Worm (Caenorhabditis elegans) whole organism, late embryonic: ENCODE data around the gene C07G1.7.
A peak's percentile ranks its signal among the peaks of the same experiment; 100 is the strongest.

ENCODE experiments used
- C08G9.2 ChIP-seq: sonication (generic microtip); optimal IDR thresholded peaks from 2 replicates; lab custom pipeline; 2016; ENCODE audit warnings: mild to moderate bottlenecking, missing genetic modification characterization, moderate library complexity, missing compliant biosample characterization
- C38D4.7 ChIP-seq: fragments of 200-800 bp; sonication (Bioruptor generic); optimal IDR thresholded peaks from 2 replicates; lab custom pipeline; 2018; ENCODE audit warnings: mild to moderate bottlenecking, missing genetic modification characterization, moderate library complexity, missing compliant biosample characterization
- F13H6.1 ChIP-seq: sonication (generic microtip); optimal IDR thresholded peaks from 2 replicates; lab custom pipeline; 2016; ENCODE audit warnings: missing genetic modification characterization, missing compliant biosample characterization
- K02D7.2 ChIP-seq: sonication (generic microtip); optimal IDR thresholded peaks from 2 replicates; lab custom pipeline; 2017; ENCODE audit warnings: mild to moderate bottlenecking, missing genetic modification characterization, missing compliant biosample characterization
- K09A11.1 ChIP-seq: sonication (generic microtip); optimal IDR thresholded peaks from 2 replicates; lab custom pipeline; 2017; ENCODE audit warnings: antibody characterized with exemption, mild to moderate bottlenecking, missing genetic modification characterization, missing compliant biosample characterization; ENCODE audit not compliant: insufficient read depth
- Y22D7AL.16 ChIP-seq: sonication (generic microtip); optimal IDR thresholded peaks from 2 replicates; lab custom pipeline; 2016; ENCODE audit warnings: missing genetic modification characterization, missing compliant biosample characterization
- ahr-1 ChIP-seq: sonication (generic microtip); optimal IDR thresholded peaks from 2 replicates; lab custom pipeline; 2016; ENCODE audit warnings: missing genetic modification characterization, missing compliant biosample characterization
- ama-1 ChIP-seq: fragments of 150-350 bp; optimal IDR thresholded peaks from 2 replicates; lab custom pipeline; 2014
- ceh-14 ChIP-seq: sonication (generic microtip); optimal IDR thresholded peaks from 2 replicates; lab custom pipeline; 2016; ENCODE audit warnings: missing genotype, missing genetic modification characterization, missing compliant biosample characterization
- ceh-18 ChIP-seq: sonication (generic microtip); optimal IDR thresholded peaks from 2 replicates; lab custom pipeline; 2016; ENCODE audit warnings: missing genetic modification characterization, missing compliant biosample characterization
- ceh-19 ChIP-seq: fragments of 200-800 bp; sonication (Bioruptor generic); optimal IDR thresholded peaks from 2 replicates; lab custom pipeline; 2018; ENCODE audit warnings: mild to moderate bottlenecking, missing genetic modification characterization, missing compliant biosample characterization
- ceh-22 ChIP-seq: sonication (generic microtip); optimal IDR thresholded peaks from 2 replicates; lab custom pipeline; 2017; ENCODE audit warnings: missing biosample characterization, missing genetic modification characterization
- ceh-24 ChIP-seq: sonication (generic microtip); optimal IDR thresholded peaks from 2 replicates; lab custom pipeline; 2016; ENCODE audit warnings: mild to moderate bottlenecking, missing genetic modification characterization, missing compliant biosample characterization
- ceh-31 ChIP-seq: sonication (generic microtip); optimal IDR thresholded peaks from 2 replicates; lab custom pipeline; 2016; ENCODE audit warnings: missing genetic modification characterization, missing compliant biosample characterization
- ceh-45 ChIP-seq: fragments of 200-800 bp; sonication (Bioruptor generic); IDR thresholded peaks from 2 replicates; pipeline ENCODE4 v1.3.6; 2022; ENCODE audit warnings: missing genetic modification reagents, missing genetic modification characterization, missing compliant biosample characterization
- ceh-48 ChIP-seq: sonication (generic microtip); optimal IDR thresholded peaks from 2 replicates; lab custom pipeline; 2016; ENCODE audit warnings: missing genetic modification characterization, inconsistent platforms, missing compliant biosample characterization
- ceh-6 ChIP-seq: fragments of 200-800 bp; sonication (Bioruptor generic); optimal IDR thresholded peaks from 2 replicates; lab custom pipeline; 2018; ENCODE audit warnings: mild to moderate bottlenecking, missing genetic modification characterization, missing compliant biosample characterization
- che-1 ChIP-seq: sonication (generic microtip); optimal IDR thresholded peaks from 2 replicates; lab custom pipeline; 2016; ENCODE audit warnings: mild to moderate bottlenecking, missing genetic modification characterization, missing compliant biosample characterization
- dmd-4 ChIP-seq: sonication (generic microtip); optimal IDR thresholded peaks from 2 replicates; lab custom pipeline; 2016; ENCODE audit warnings: borderline replicate concordance, missing genetic modification characterization, missing compliant biosample characterization
- dve-1 ChIP-seq: sonication (generic microtip); optimal IDR thresholded peaks from 2 replicates; lab custom pipeline; 2017; ENCODE audit warnings: antibody characterized with exemption, mild to moderate bottlenecking, missing genetic modification characterization, missing compliant biosample characterization
- elt-4 ChIP-seq: sonication (generic microtip); optimal IDR thresholded peaks from 2 replicates; lab custom pipeline; 2016; ENCODE audit warnings: missing genetic modification characterization, missing compliant biosample characterization
- fax-1 ChIP-seq: sonication (generic microtip); optimal IDR thresholded peaks from 2 replicates; lab custom pipeline; 2016; ENCODE audit warnings: missing genotype, missing genetic modification characterization, missing compliant biosample characterization
- fkh-6 ChIP-seq: sonication (generic microtip); optimal IDR thresholded peaks from 2 replicates; lab custom pipeline; 2016; ENCODE audit warnings: missing genetic modification characterization, missing compliant biosample characterization
- gmeb-2 ChIP-seq: sonication (generic microtip); optimal IDR thresholded peaks from 2 replicates; lab custom pipeline; 2016; ENCODE audit warnings: missing genetic modification characterization, inconsistent platforms, missing compliant biosample characterization
- hlh-15 ChIP-seq: sonication (generic microtip); optimal IDR thresholded peaks from 2 replicates; lab custom pipeline; 2016; ENCODE audit warnings: missing genetic modification characterization, missing compliant biosample characterization
- hlh-30 ChIP-seq: sonication (generic microtip); optimal IDR thresholded peaks from 2 replicates; lab custom pipeline; 2017; ENCODE audit warnings: antibody characterized with exemption, missing genetic modification characterization, missing compliant biosample characterization; ENCODE audit not compliant: insufficient read depth
- hlh-6 ChIP-seq: sonication (generic microtip); optimal IDR thresholded peaks from 2 replicates; lab custom pipeline; 2016; ENCODE audit warnings: missing genotype, missing genetic modification characterization, missing compliant biosample characterization
- lim-6 ChIP-seq: sonication (generic microtip); optimal IDR thresholded peaks from 2 replicates; lab custom pipeline; 2016; ENCODE audit warnings: missing genetic modification characterization, missing compliant biosample characterization
- lin-11 ChIP-seq: fragments of 200-800 bp; sonication (Bioruptor generic); optimal IDR thresholded peaks from 2 replicates; lab custom pipeline; 2018; ENCODE audit warnings: mild to moderate bottlenecking, missing genetic modification characterization, missing compliant biosample characterization
- madf-2 ChIP-seq: sonication (generic microtip); optimal IDR thresholded peaks from 2 replicates; lab custom pipeline; 2017; ENCODE audit warnings: missing genetic modification characterization, missing compliant biosample characterization
- mec-3 ChIP-seq: sonication (generic microtip); optimal IDR thresholded peaks from 2 replicates; lab custom pipeline; 2016; ENCODE audit warnings: borderline replicate concordance, missing genetic modification characterization, missing compliant biosample characterization
- nfya-1 ChIP-seq: sonication (generic microtip); optimal IDR thresholded peaks from 2 replicates; lab custom pipeline; 2017; ENCODE audit warnings: missing genetic modification characterization, mild to moderate bottlenecking, missing compliant biosample characterization, antibody characterized with exemption, moderate library complexity
- nhr-11 ChIP-seq: fragments of 150-350 bp; optimal IDR thresholded peaks from 2 replicates; lab custom pipeline; 2014; ENCODE audit warnings: missing biosample characterization, missing genetic modification characterization
- nhr-232 ChIP-seq: sonication (generic microtip); optimal IDR thresholded peaks from 2 replicates; lab custom pipeline; 2016; ENCODE audit warnings: missing genetic modification characterization, missing compliant biosample characterization
- npax-4 ChIP-seq: sonication (generic microtip); optimal IDR thresholded peaks from 2 replicates; lab custom pipeline; 2016; ENCODE audit warnings: missing genetic modification characterization, missing compliant biosample characterization
- pag-3 ChIP-seq: sonication (generic microtip); optimal IDR thresholded peaks from 2 replicates; lab custom pipeline; 2016; ENCODE audit warnings: missing compliant biosample characterization, missing genetic modification characterization, borderline replicate concordance
- pat-9 ChIP-seq: fragments of 200-800 bp; sonication (Bioruptor generic); optimal IDR thresholded peaks from 2 replicates; lab custom pipeline; 2018; ENCODE audit warnings: mild to moderate bottlenecking, missing genetic modification characterization, moderate library complexity, missing compliant biosample characterization
- pha-2 ChIP-seq: sonication (generic microtip); optimal IDR thresholded peaks from 2 replicates; lab custom pipeline; 2017; ENCODE audit warnings: mild to moderate bottlenecking, missing genetic modification characterization, missing compliant biosample characterization
- pha-4 ChIP-seq: fragments of 150-350 bp; optimal IDR thresholded peaks from 2 replicates; lab custom pipeline; 2018; ENCODE audit warnings: missing biosample characterization, missing genetic modification reagents, missing genetic modification characterization
- pqm-1 ChIP-seq: sonication (generic microtip); optimal IDR thresholded peaks from 2 replicates; lab custom pipeline; 2016; ENCODE audit warnings: missing genetic modification characterization, missing compliant biosample characterization
- ref-2 ChIP-seq: sonication (generic microtip); optimal IDR thresholded peaks from 2 replicates; lab custom pipeline; 2016; ENCODE audit warnings: missing genetic modification characterization, missing compliant biosample characterization
- rnt-1 ChIP-seq: sonication (generic microtip); optimal IDR thresholded peaks from 2 replicates; lab custom pipeline; 2016; ENCODE audit warnings: missing genetic modification characterization, missing compliant biosample characterization
- sox-2 ChIP-seq: fragments of 200-800 bp; sonication (Bioruptor generic); IDR thresholded peaks from 2 replicates; pipeline ENCODE4 v1.3.6; 2022; ENCODE audit warnings: missing genetic modification reagents, missing genetic modification characterization, missing compliant biosample characterization
- sox-4 ChIP-seq: sonication (generic microtip); optimal IDR thresholded peaks from 2 replicates; lab custom pipeline; 2017; ENCODE audit warnings: mild to moderate bottlenecking, missing genetic modification characterization, inconsistent platforms, missing compliant biosample characterization
- syd-9 ChIP-seq: sonication (generic microtip); optimal IDR thresholded peaks from 2 replicates; lab custom pipeline; 2016; ENCODE audit warnings: mild to moderate bottlenecking, missing genetic modification characterization, moderate library complexity, missing compliant biosample characterization
- tbx-7 ChIP-seq: sonication (generic microtip); optimal IDR thresholded peaks from 2 replicates; lab custom pipeline; 2016; ENCODE audit warnings: missing genotype, missing genetic modification characterization, missing compliant biosample characterization
- ttx-3 ChIP-seq: sonication (generic microtip); optimal IDR thresholded peaks from 2 replicates; lab custom pipeline; 2016; ENCODE audit warnings: missing genetic modification reagents, missing genetic modification characterization, missing compliant biosample characterization
- unc-42 ChIP-seq: sonication (generic microtip); optimal IDR thresholded peaks from 2 replicates; lab custom pipeline; 2016; ENCODE audit warnings: missing genotype, missing genetic modification characterization, missing compliant biosample characterization
- ztf-16 ChIP-seq: sonication (generic microtip); optimal IDR thresholded peaks from 2 replicates; lab custom pipeline; 2017; ENCODE audit warnings: missing genetic modification characterization, missing compliant biosample characterization

Gene C07G1.7

DNA sequence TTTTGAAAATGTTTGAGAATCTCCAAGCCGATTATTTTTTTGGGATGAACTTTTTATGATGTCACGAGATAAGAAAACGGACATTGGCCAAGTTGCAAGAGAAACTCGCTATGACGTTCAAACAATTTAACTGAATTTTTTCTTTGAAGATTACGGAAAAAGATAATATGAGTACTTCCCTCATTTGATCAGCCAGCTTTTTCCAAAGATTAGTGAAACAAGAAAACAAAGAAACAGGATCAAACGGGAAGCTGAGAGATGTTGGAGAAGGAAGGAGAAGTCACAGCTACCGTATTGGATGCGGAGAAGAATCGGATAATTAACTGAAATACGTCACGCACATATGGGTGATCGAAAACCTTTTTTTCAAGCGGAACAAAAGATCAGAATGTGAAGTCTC, 42.5 kb upstream of the C07G1.7 start:
- no peak for TF ChIP-seq nhr-11 (tag; lab: Kevin White, UChicago)
- no peak for TF ChIP-seq pat-9 (tag; lab: Kevin White, UChicago)
- no peak for TF ChIP-seq elt-4 (tag; lab: Kevin White, UChicago)
- TF ChIP-seq pag-3 (tag; lab: Kevin White, UChicago) = no peak
- no peak for TF ChIP-seq dve-1 (tag; lab: Kevin White, UChicago)
- TF ChIP-seq ceh-45 (GFP tag; lab: Robert Waterston, UW) = no peak
- TF ChIP-seq sox-2 = no peak
- TF ChIP-seq ahr-1 (tag; lab: Kevin White, UChicago) = no peak
- no peak for TF ChIP-seq C08G9.2 (tag; lab: Kevin White, UChicago)
- no peak for TF ChIP-seq che-1 (tag; lab: Kevin White, UChicago)
- TF ChIP-seq fax-1 = no peak
- no peak for TF ChIP-seq lim-6 (tag; lab: Kevin White, UChicago)
- TF ChIP-seq sox-4 = no peak
- TF ChIP-seq ceh-48 (tag; lab: Kevin White, UChicago) = no peak
- TF ChIP-seq fkh-6 (tag; lab: Kevin White, UChicago) = no peak
- TF ChIP-seq madf-2 = no peak
- TF ChIP-seq hlh-6 (tag; lab: Kevin White, UChicago) = no peak
- no peak for TF ChIP-seq ceh-31 (tag; lab: Kevin White, UChicago)
- no peak for TF ChIP-seq rnt-1

DNA sequence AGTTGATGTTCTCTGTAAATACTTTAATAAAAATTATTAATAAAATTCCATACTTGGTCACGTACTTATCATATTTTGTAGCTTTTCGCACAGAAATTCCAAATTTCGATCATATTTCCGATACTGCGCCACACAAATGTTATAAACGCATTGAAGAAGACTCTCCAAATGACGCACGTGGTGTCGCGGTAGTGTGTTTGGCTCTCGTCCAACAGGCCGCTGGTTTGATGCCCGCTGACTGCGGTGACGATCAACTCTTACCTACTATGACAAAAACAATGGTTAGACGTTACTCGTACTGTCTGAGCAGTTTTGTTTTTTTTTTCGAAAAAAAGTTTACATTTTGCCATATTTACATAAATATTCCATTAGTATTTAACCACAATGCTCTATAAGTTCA, 41.2 kb upstream of the C07G1.7 start:
- peak; percentile 77 for TF ChIP-seq ceh-18 (tag; lab: Kevin White, UChicago)
- peak; percentile 47 for TF ChIP-seq mec-3 (tag; lab: Kevin White, UChicago)
- TF ChIP-seq syd-9 (tag; lab: Kevin White, UChicago) = peak; percentile 90
- no peak for TF ChIP-seq elt-4 (tag; lab: Kevin White, UChicago)
- TF ChIP-seq hlh-6 (tag; lab: Kevin White, UChicago) = peak; percentile 96
- TF ChIP-seq fkh-6 (tag; lab: Kevin White, UChicago) = peak; percentile 93
- peak; percentile 95 for TF ChIP-seq che-1 (tag; lab: Kevin White, UChicago)
- TF ChIP-seq ceh-6 (GFP tag; lab: Kevin White, UChicago) = peak; percentile 97
- TF ChIP-seq ahr-1 (tag; lab: Kevin White, UChicago) = peak; percentile 82
- no peak for TF ChIP-seq pha-4
- TF ChIP-seq lim-6 (tag; lab: Kevin White, UChicago) = peak; percentile 9
- peak; percentile 88 for TF ChIP-seq sox-2
- peak; percentile 86 for TF ChIP-seq ceh-45 (GFP tag; lab: Robert Waterston, UW)
- TF ChIP-seq lin-11 = peak; percentile 95
- TF ChIP-seq hlh-15 (tag; lab: Kevin White, UChicago) = peak; percentile 92
- TF ChIP-seq npax-4 (tag; lab: Kevin White, UChicago) = peak; percentile 88
- peak; percentile 83 for TF ChIP-seq rnt-1
- peak; percentile 95 for TF ChIP-seq pha-2 (tag; lab: Kevin White, UChicago)
- TF ChIP-seq tbx-7 = peak; percentile 60
- TF ChIP-seq madf-2 = peak; percentile 94
- TF ChIP-seq gmeb-2 (tag; lab: Kevin White, UChicago) = peak; percentile 98
- TF ChIP-seq ztf-16 (tag; lab: Kevin White, UChicago) = peak; percentile 96
- peak; percentile 90 for TF ChIP-seq K09A11.1 (tag; lab: Kevin White, UChicago)
- TF ChIP-seq ref-2 = peak; percentile 94
- peak; percentile 43 for TF ChIP-seq unc-42
- no peak for TF ChIP-seq ama-1 (lab: Kevin White, UChicago)
- peak; percentile 84 for TF ChIP-seq dmd-4
- TF ChIP-seq hlh-30 (tag; lab: Kevin White, UChicago) = peak; percentile 87
- TF ChIP-seq dve-1 (tag; lab: Kevin White, UChicago) = peak; percentile 84
- TF ChIP-seq ceh-14 = peak; percentile 89
- peak; percentile 88 for TF ChIP-seq nhr-232
- TF ChIP-seq K02D7.2 (tag; lab: Kevin White, UChicago) = peak; percentile 84
- TF ChIP-seq pqm-1 = peak; percentile 82
- peak; percentile 89 for TF ChIP-seq ceh-24
- TF ChIP-seq Y22D7AL.16 (tag; lab: Kevin White, UChicago) = peak; percentile 96
- TF ChIP-seq F13H6.1 (tag; lab: Kevin White, UChicago) = peak; percentile 88
- peak; percentile 95 for TF ChIP-seq pat-9 (tag; lab: Kevin White, UChicago)
- TF ChIP-seq ceh-22 (tag; lab: Kevin White, UChicago) = peak; percentile 33
- TF ChIP-seq ttx-3 (tag; lab: Kevin White, UChicago) = peak; percentile 96
- TF ChIP-seq nhr-11 (tag; lab: Kevin White, UChicago) = no peak
- TF ChIP-seq ceh-48 (tag; lab: Kevin White, UChicago) = peak; percentile 92
- TF ChIP-seq C38D4.7 (GFP tag; lab: Kevin White, UChicago) = peak; percentile 94
- TF ChIP-seq ceh-19 = peak; percentile 95
- peak; percentile 78 for TF ChIP-seq nfya-1 (tag; lab: Kevin White, UChicago)
